Fruit fly (Drosophila melanogaster): ENCODE data around the gene CG33272.

CG33272 gene

DNA sequence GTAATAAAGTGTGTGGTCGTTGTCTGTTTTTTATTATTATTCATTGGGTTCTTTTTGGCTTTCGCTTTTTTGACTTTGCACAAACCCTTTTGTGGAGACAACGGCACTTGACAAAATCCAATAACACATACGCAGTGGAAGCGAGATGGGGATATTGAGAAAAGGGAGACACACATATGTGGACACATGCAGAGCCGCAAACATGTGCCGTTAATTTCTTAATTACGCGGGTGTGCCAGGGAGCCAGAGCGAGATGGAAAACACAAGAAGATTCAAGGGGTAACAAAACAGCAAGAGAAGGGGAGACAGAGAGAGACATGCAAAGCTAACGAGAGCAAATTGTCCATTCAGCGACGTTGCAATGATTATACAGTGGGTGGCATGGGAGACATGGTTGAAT, 17.9 kb downstream of the CG33272 start (continued):
- TF ChIP-seq CG6175 (GFP tag; IDR thresholded peaks at IDR 0.05) (no peak), CG3281 (GFP tag; optimal IDR thresholded peaks at IDR 0.05) (no peak), jigr1 (GFP tag; IDR thresholded peaks at IDR 0.05) (no peak), Kr (GFP tag; optimal IDR thresholded peaks at IDR 0.05) (no peak), pros (GFP tag; optimal IDR thresholded peaks at IDR 0.05) (peak; percentile 38), NC2α (GFP tag; optimal IDR thresholded peaks at IDR 0.05) (no peak), CG9437 (GFP tag; optimal IDR thresholded peaks at IDR 0.05) (no peak), peb (GFP tag; IDR thresholded peaks at IDR 0.05) (no peak), CG13296 (GFP tag; optimal IDR thresholded peaks at IDR 0.05) (no peak), CG11696 (GFP tag; IDR thresholded peaks at IDR 0.05) (no peak), salm (tag; optimal IDR thresholded peaks at IDR 0.05) (no peak), CG7745 (tag; optimal IDR thresholded peaks at IDR 0.05) (peak; percentile 93), pzg (GFP tag; optimal IDR thresholded peaks at IDR 0.05) (no peak), CG30431 (GFP tag; optimal IDR thresholded peaks at IDR 0.05) (no peak), slou (GFP tag; optimal IDR thresholded peaks at IDR 0.05) (no peak), dan (GFP tag; IDR thresholded peaks at IDR 0.05) (no peak), da (GFP tag; optimal IDR thresholded peaks at IDR 0.05) (no peak), cwo (GFP tag; optimal IDR thresholded peaks at IDR 0.05) (peak; percentile 3), ewg (GFP tag; optimal IDR thresholded peaks at IDR 0.05) (no peak), PHDP (tag; optimal IDR thresholded peaks at IDR 0.05) (no peak), grn (GFP tag; optimal IDR thresholded peaks at IDR 0.05) (no peak), fd102C (GFP tag; optimal IDR thresholded peaks at IDR 0.05) (no peak), CG9797 (GFP tag; optimal IDR thresholded peaks at IDR 0.05) (no peak), repo (GFP tag; optimal IDR thresholded peaks at IDR 0.05) (peak; percentile 9), fd96Cb (tag; optimal IDR thresholded peaks at IDR 0.05) (no peak), Dip3 (GFP tag; optimal IDR thresholded peaks at IDR 0.05) (no peak), gsb (GFP tag; IDR thresholded peaks at IDR 0.05) (no peak), NK7.1 (GFP tag; optimal IDR thresholded peaks at IDR 0.05) (no peak), gce (GFP tag; IDR thresholded peaks at IDR 0.05) (0 out of 3 replicates have a peak, but pooled peaks have one; percentile 7), zfh1 (GFP tag; IDR thresholded peaks at IDR 0.05) (no peak), CG14014 (GFP tag; IDR thresholded peaks at IDR 0.05) (no peak), bsh (GFP tag; optimal IDR thresholded peaks at IDR 0.05) (peak in 1 of 2 experiments; percentile 35), dm (GFP tag; optimal IDR thresholded peaks at IDR 0.05) (peak; percentile 0), CG15696 (tag; optimal IDR thresholded peaks at IDR 0.05) (no peak), wek (GFP tag; optimal IDR thresholded peaks at IDR 0.05) (no peak), cas (GFP tag; IDR thresholded peaks at IDR 0.05) (no peak), Opbp (GFP tag; IDR thresholded peaks at IDR 0.05; ENCODE audit: partially characterized antibody) (no peak), CG10321 (GFP tag; IDR thresholded peaks at IDR 0.05) (peak; percentile 65; the same call in 1 of the 2 replicates), CG17802 (tag; optimal IDR thresholded peaks at IDR 0.05) (no peak), pita (GFP tag; optimal IDR thresholded peaks at IDR 0.05) (no peak), ATbp (GFP tag; optimal IDR thresholded peaks at IDR 0.05) (no peak), CG15073 (GFP tag; optimal IDR thresholded peaks at IDR 0.05) (no peak), sqz (GFP tag; optimal IDR thresholded peaks at IDR 0.05) (no peak), tx (GFP tag; optimal IDR thresholded peaks at IDR 0.05) (peak; percentile 34), NfI (GFP tag; optimal IDR thresholded peaks at IDR 0.05) (no peak), CG6683 (GFP tag; optimal IDR thresholded peaks at IDR 0.05) (no peak), cad (GFP tag; optimal IDR thresholded peaks at IDR 0.05) (no peak), B-H1 (GFP tag; IDR thresholded peaks at IDR 0.05) (no peak), Adf1 (GFP tag; IDR thresholded peaks at IDR 0.05) (no peak), sug (tag; optimal IDR thresholded peaks at IDR 0.05) (peak; percentile 17), CG11695 (GFP tag; IDR thresholded peaks at IDR 0.05) (no peak), ac (GFP tag; optimal IDR thresholded peaks at IDR 0.05) (no peak)
